Worm (Caenorhabditis elegans) whole organism, L2 larva: ENCODE measurements around the gene F35D11.3.

ENCODE experiments used
- ama-1 ChIP-seq: fragments of 150-350 bp; optimal IDR thresholded peaks from 2 replicates; lab custom pipeline; 2018; ENCODE audit warnings: inconsistent platforms
- elt-1 ChIP-seq: fragments of 150-350 bp; optimal IDR thresholded peaks from 2 replicates; lab custom pipeline; 2014; ENCODE audit warnings: missing biosample characterization, missing genetic modification characterization
- elt-3 ChIP-seq: sonication (generic microtip); optimal IDR thresholded peaks from 2 replicates; lab custom pipeline; 2017; ENCODE audit warnings: missing biosample characterization, missing genetic modification characterization
- lsy-2 ChIP-seq, 2 experiments: fragments of 150-350 bp in 1 of 2; sonication (generic microtip) in 1 of 2; optimal IDR thresholded peaks; 2 replicates each; lab custom pipeline; 2014 to 2017; ENCODE audit warnings: missing biosample characterization in 2 of 2, missing genetic modification characterization in 2 of 2
- mab-5 ChIP-seq: fragments of 150-350 bp; optimal IDR thresholded peaks from 2 replicates; lab custom pipeline; 2014; ENCODE audit warnings: missing biosample characterization, missing genetic modification characterization
- mdl-1 ChIP-seq, 2 experiments: fragments of 150-350 bp in 1 of 2; sonication (generic microtip) in 1 of 2; optimal IDR thresholded peaks; 2 replicates each; lab custom pipeline; 2017; ENCODE audit warnings: missing biosample characterization in 2 of 2, missing genetic modification characterization in 2 of 2
- nhr-21 ChIP-seq: fragments of 150-350 bp; optimal IDR thresholded peaks from 2 replicates; lab custom pipeline; 2014; ENCODE audit warnings: missing biosample characterization, missing genetic modification characterization
- nhr-23 ChIP-seq: fragments of 150-350 bp; optimal IDR thresholded peaks from 2 replicates; lab custom pipeline; 2014; ENCODE audit warnings: missing biosample characterization, missing genetic modification reagents, missing genetic modification characterization
- ztf-11 ChIP-seq: sonication (generic microtip); optimal IDR thresholded peaks from 2 replicates; lab custom pipeline; 2017; ENCODE audit warnings: missing biosample characterization, missing genetic modification characterization
- ztf-4 ChIP-seq: fragments of 150-350 bp; optimal IDR thresholded peaks from 2 replicates; lab custom pipeline; 2014; ENCODE audit warnings: missing biosample characterization, missing genetic modification characterization

ce11 chrII:4604680-4605079 lies 3.5 kb upstream of the F35D11.3 start:
- TF ChIP-seq ztf-4 (tag; lab: Kevin White, UChicago) (no peak), elt-3 (tag; lab: Kevin White, UChicago) (no peak), mab-5 (tag; lab: Kevin White, UChicago) (no peak), ama-1 (lab: Kevin White, UChicago) (no peak), ztf-11 (tag; lab: Kevin White, UChicago) (no peak), mdl-1 (tag; optimal IDR thresholded peaks at IDR 0.05; lab: Kevin White, UChicago) (no peak), elt-1 (tag; lab: Kevin White, UChicago) (no peak), lsy-2 (tag; optimal IDR thresholded peaks at IDR 0.05; lab: Kevin White, UChicago) (no peak), nhr-23 (tag; lab: Kevin White, UChicago) (no peak), nhr-21 (no peak)
